Fruit fly (Drosophila melanogaster): ENCODE results near the gene CG14641.
A peak's percentile ranks its signal among the peaks of the same experiment; 100 is the strongest.

CG14641 gene

dm6 chr3R:4232139-4233017 is at the start of gene CG14641:
Gene CG14641 (minus strand): TSS chr3R:4232342.
- peak; percentile 56; the same call in 1 of the 3 replicates for TF ChIP-seq hb (GFP tag; IDR thresholded peaks at IDR 0.05; ENCODE audit: partially characterized antibody)
- peak; percentile 94 for TF ChIP-seq CG1024 (GFP tag; IDR thresholded peaks at IDR 0.05)
- TF ChIP-seq grau (tag; optimal IDR thresholded peaks at IDR 0.05), result peak; percentile 1
- TF ChIP-seq sqz (GFP tag; optimal IDR thresholded peaks at IDR 0.05), result no peak
- TF ChIP-seq her (GFP tag; optimal IDR thresholded peaks at IDR 0.05), result no peak
- peak; percentile 28 for TF ChIP-seq CG9437 (GFP tag; optimal IDR thresholded peaks at IDR 0.05)
- TF ChIP-seq CG2116 (GFP tag; optimal IDR thresholded peaks at IDR 0.05), result peak; percentile 31
- peak; percentile 60 for TF ChIP-seq CG42726 (GFP tag; IDR thresholded peaks at IDR 0.05; ENCODE audit: partially characterized antibody)
- TF ChIP-seq Dfd (GFP tag; optimal IDR thresholded peaks at IDR 0.05), result peak in 1 of 2 experiments; percentile 82
- TF ChIP-seq CG13287 (GFP tag; IDR thresholded peaks at IDR 0.05; ENCODE audit: partially characterized antibody), result peak; percentile 8; the same call in 1 of the 2 replicates
- no peak for TF ChIP-seq wor (GFP tag; IDR thresholded peaks at IDR 0.05)
- TF ChIP-seq HHEX (GFP tag; optimal IDR thresholded peaks at IDR 0.05), result no peak
- peak; percentile 17; the same call in 1 of the 2 replicates for TF ChIP-seq CG6689 (GFP tag; IDR thresholded peaks at IDR 0.05)
- peak; percentile 22 for TF ChIP-seq CG16815 (GFP tag; optimal IDR thresholded peaks at IDR 0.05)
- TF ChIP-seq MBD-R2 (GFP tag; IDR thresholded peaks at IDR 0.05), result peak; percentile 37
- peak; percentile 48; the same call in 3 of the 4 replicates for TF ChIP-seq Dll (GFP tag; IDR thresholded peaks at IDR 0.05; ENCODE audit: partially characterized antibody)
- TF ChIP-seq chif (GFP tag; optimal IDR thresholded peaks at IDR 0.05), result no peak
- TF ChIP-seq Eip74EF (GFP tag; optimal IDR thresholded peaks at IDR 0.05), result peak in 1 of 2 experiments; percentile 66
- 0 out of 3 replicates have a peak, but pooled peaks have one; percentile 36 for TF ChIP-seq Doc3 (GFP tag; IDR thresholded peaks at IDR 0.05; ENCODE audit: partially characterized antibody)
- peak; percentile 55; the same call in 1 of the 2 replicates for TF ChIP-seq Bgb (GFP tag; IDR thresholded peaks at IDR 0.05; ENCODE audit: partially characterized antibody)
- no peak for TF ChIP-seq Antp (GFP tag; optimal IDR thresholded peaks at IDR 0.05)
- peak; percentile 27 for TF ChIP-seq nmo (GFP tag; optimal IDR thresholded peaks at IDR 0.05)
- TF ChIP-seq CG7839 (tag; optimal IDR thresholded peaks at IDR 0.05), result peak; percentile 7
- no peak for TF ChIP-seq CG5180 (GFP tag; optimal IDR thresholded peaks at IDR 0.05)
- TF ChIP-seq ham (GFP tag; IDR thresholded peaks at IDR 0.05), result no peak
- peak; percentile 64 for TF ChIP-seq CG16813 (GFP tag; IDR thresholded peaks at IDR 0.05; ENCODE audit: partially characterized antibody)
- TF ChIP-seq CG30403 (GFP tag; optimal IDR thresholded peaks at IDR 0.05), result peak; percentile 19
- TF ChIP-seq lab (GFP tag; optimal IDR thresholded peaks at IDR 0.05), result no peak
- peak; percentile 90 for TF ChIP-seq CG7357 (GFP tag; IDR thresholded peaks at IDR 0.05)
- peak; percentile 51 for TF ChIP-seq CG2712 (tag; optimal IDR thresholded peaks at IDR 0.05)
- TF ChIP-seq ssp (GFP tag; IDR thresholded peaks at IDR 0.05), result peak; percentile 97
- TF ChIP-seq Ssrp (tag; optimal IDR thresholded peaks at IDR 0.05), result peak; percentile 4
- no peak for TF ChIP-seq CG17912 (GFP tag; optimal IDR thresholded peaks at IDR 0.05)
- TF ChIP-seq slbo (GFP tag; IDR thresholded peaks at IDR 0.05), result peak; percentile 27; the same call in 1 of the 2 replicates
- 0 out of 2 replicates have a peak, but pooled peaks have one; percentile 11 for TF ChIP-seq ap (GFP tag; IDR thresholded peaks at IDR 0.05)
- no peak for TF ChIP-seq nau (GFP tag; optimal IDR thresholded peaks at IDR 0.05)
- peak; percentile 54; the same call in 2 of the 3 replicates for TF ChIP-seq Opbp (GFP tag; IDR thresholded peaks at IDR 0.05; ENCODE audit: partially characterized antibody)
- TF ChIP-seq Stat92E (GFP tag; optimal IDR thresholded peaks at IDR 0.05), result peak in 1 of 3 experiments; percentile 86
- TF ChIP-seq CG6175 (GFP tag; IDR thresholded peaks at IDR 0.05), result no peak
- 0 out of 2 replicates have a peak, but pooled peaks have one; percentile 19 for TF ChIP-seq CG9215 (GFP tag; IDR thresholded peaks at IDR 0.05)
- TF ChIP-seq sens (GFP tag), result peak; percentile 56
- peak; percentile 16 for TF ChIP-seq CG4424 (GFP tag; optimal IDR thresholded peaks at IDR 0.05)
- no peak for TF ChIP-seq Fer3 (tag; optimal IDR thresholded peaks at IDR 0.05)
- peak; percentile 30 for TF ChIP-seq gfzf (GFP tag; optimal IDR thresholded peaks at IDR 0.05)
- TF ChIP-seq CG9817 (tag; optimal IDR thresholded peaks at IDR 0.05), result no peak
- TF ChIP-seq BtbVII (GFP tag; optimal IDR thresholded peaks at IDR 0.05), result no peak

Measured in whole organism, embryonic.